Fruit fly (Drosophila melanogaster) whole organism, embryonic: ENCODE measurements around the gene CDase.

Experiments
- CG11093 ChIP-seq: fragments of 200-800 bp; sonication (Bioruptor generic); IDR thresholded peaks from 3 replicates; pipeline ENCODE4 v1.3.6; 2022; ENCODE audit warnings: missing biosample characterization, missing genetic modification characterization
- CG13296 ChIP-seq: fragments of 200-800 bp; sonication (Bioruptor generic); optimal IDR thresholded peaks from 3 replicates; lab custom pipeline; 2018; ENCODE audit warnings: missing biosample characterization, mild to moderate bottlenecking, missing genetic modification characterization
- CG15601 ChIP-seq: fragments of 200-800 bp; sonication (Bioruptor generic); optimal IDR thresholded peaks from 3 replicates; lab custom pipeline; 2019; ENCODE audit warnings: missing biosample characterization, mild to moderate bottlenecking, missing genetic modification characterization, moderate library complexity
- CG17328 ChIP-seq: fragments of 200-800 bp; sonication (Bioruptor generic); IDR thresholded peaks from 2 replicates; pipeline ENCODE4 v1.3.6; 2022; ENCODE audit warnings: missing biosample characterization, missing genetic modification characterization
- CG30403 ChIP-seq: fragments of 200-800 bp; sonication (Bioruptor generic); optimal IDR thresholded peaks from 3 replicates; lab custom pipeline; 2016; ENCODE audit warnings: missing biosample characterization, missing genetic modification characterization
- CG34376 ChIP-seq: fragments of 200-800 bp; sonication (Bioruptor generic); optimal IDR thresholded peaks from 2 replicates; lab custom pipeline; 2018; ENCODE audit warnings: missing biosample characterization, mild to moderate bottlenecking, missing genetic modification characterization
- CG4424 ChIP-seq: fragments of 200-800 bp; sonication (Bioruptor generic); optimal IDR thresholded peaks from 3 replicates; lab custom pipeline; 2016; ENCODE audit warnings: missing biosample characterization, missing genetic modification characterization
- CG4617 ChIP-seq: fragments of 200-800 bp; sonication (Bioruptor generic); optimal IDR thresholded peaks from 3 replicates; lab custom pipeline; 2016; ENCODE audit warnings: missing biosample characterization, missing genetic modification characterization, borderline replicate concordance
- CG4820 ChIP-seq: fragments of 200-800 bp; sonication (Bioruptor generic); optimal IDR thresholded peaks from 3 replicates; lab custom pipeline; 2016; ENCODE audit warnings: missing biosample characterization, missing genetic modification characterization
- CG7987 ChIP-seq: fragments of 200-800 bp; sonication (Bioruptor generic); optimal IDR thresholded peaks from 2 replicates; lab custom pipeline; 2018; ENCODE audit warnings: missing biosample characterization, mild to moderate bottlenecking, missing genetic modification characterization, moderate library complexity
- CG8089 ChIP-seq: fragments of 200-800 bp; sonication (Bioruptor generic); optimal IDR thresholded peaks from 3 replicates; lab custom pipeline; 2016; ENCODE audit warnings: missing biosample characterization, missing genetic modification characterization
- CG9215 ChIP-seq: fragments of 200-800 bp; sonication (Bioruptor generic); IDR thresholded peaks from 2 replicates; pipeline ENCODE4 v1.3.6; 2022; ENCODE audit warnings: missing biosample characterization, missing genetic modification characterization
- Chrac-16 ChIP-seq: fragments of 200-800 bp; sonication (Bioruptor generic); optimal IDR thresholded peaks from 3 replicates; lab custom pipeline; 2016; ENCODE audit warnings: missing biosample characterization, missing genetic modification characterization
- Deaf1 ChIP-seq: fragments of 200-800 bp; optimal IDR thresholded peaks from 3 replicates; lab custom pipeline; 2019; ENCODE audit warnings: missing biosample characterization, mild to moderate bottlenecking, missing genetic modification characterization, moderate library complexity
- ERR ChIP-seq: fragments of 200-800 bp; sonication (Bioruptor generic); optimal IDR thresholded peaks from 2 replicates; lab custom pipeline; 2016; ENCODE audit warnings: missing biosample characterization, missing genetic modification characterization
- GATAe ChIP-seq: fragments of 200-800 bp; sonication (Bioruptor generic); conservative IDR thresholded peaks from 2 replicates; pipeline ENCODE4 v1.3.6; 2022; ENCODE audit warnings: missing biosample characterization, missing genetic modification characterization
- HLH4C ChIP-seq: fragments of 200-800 bp; sonication (Bioruptor generic); IDR thresholded peaks from 3 replicates; pipeline ENCODE4 v1.3.6; 2022; ENCODE audit warnings: missing biosample characterization, missing genetic modification characterization; ENCODE audit not compliant: partially characterized antibody
- Hr3 ChIP-seq: fragments of 200-800 bp; sonication (Bioruptor generic); optimal IDR thresholded peaks from 3 replicates; lab custom pipeline; 2016; ENCODE audit warnings: missing biosample characterization, missing genetic modification characterization
- Hr78 ChIP-seq, 2 experiments: fragments of 200-800 bp in 1 of 2; fragments of >200 bp in 1 of 2; sonication (Bioruptor generic) in 1 of 2; optimal IDR thresholded peaks; 2 replicates each; lab custom pipeline; 2017 to 2019; ENCODE audit warnings: missing biosample characterization in 2 of 2, missing genetic modification characterization in 2 of 2, mild to moderate bottlenecking in 1 of 2, moderate library complexity in 1 of 2
- MBD-R2 ChIP-seq: fragments of 200-800 bp; sonication (Bioruptor generic); IDR thresholded peaks from 2 replicates; pipeline ENCODE4 v1.3.6; 2022; ENCODE audit warnings: missing biosample characterization, missing genetic modification characterization
- Med ChIP-seq: fragments of 200-800 bp; sonication (Bioruptor generic); peaks from one replicate; lab custom pipeline; 2016; ENCODE audit warnings: missing biosample characterization, missing genetic modification characterization, mild to moderate bottlenecking, inconsistent platforms, moderate library complexity
- Myb ChIP-seq: fragments of 200-800 bp; sonication (Bioruptor generic); optimal IDR thresholded peaks from 2 replicates; lab custom pipeline; 2016; ENCODE audit warnings: missing biosample characterization, missing genetic modification characterization
- Ptx1 ChIP-seq: fragments of 200-800 bp; sonication (Bioruptor generic); IDR thresholded peaks from 2 replicates; pipeline ENCODE4 v1.3.6; 2022; ENCODE audit warnings: missing biosample characterization, missing genetic modification characterization
- Xrp1 ChIP-seq: fragments of 200-800 bp; sonication (Bioruptor generic); IDR thresholded peaks from 2 replicates; pipeline ENCODE4 v1.3.6; 2022; ENCODE audit warnings: missing biosample characterization, missing genetic modification characterization
- YL-1 ChIP-seq: fragments of 200-800 bp; sonication (Bioruptor generic); optimal IDR thresholded peaks from 3 replicates; lab custom pipeline; 2017; ENCODE audit warnings: missing biosample characterization, mild to moderate bottlenecking, missing genetic modification characterization
- ash1 ChIP-seq: fragments of 200-800 bp; sonication (Bioruptor generic); optimal IDR thresholded peaks from 2 replicates; lab custom pipeline; 2018; ENCODE audit warnings: missing biosample characterization, mild to moderate bottlenecking, missing genetic modification characterization
- ato ChIP-seq: fragments of 200-800 bp; sonication (Bioruptor generic); IDR thresholded peaks from 2 replicates; pipeline ENCODE4 v1.3.6; 2022; ENCODE audit warnings: missing biosample characterization, missing genetic modification characterization; ENCODE audit not compliant: partially characterized antibody
- btn ChIP-seq: fragments of 200-800 bp; sonication (Bioruptor generic); optimal IDR thresholded peaks from 2 replicates; lab custom pipeline; 2016; ENCODE audit warnings: missing biosample characterization, missing genetic modification characterization
- chinmo ChIP-seq: fragments of 200-800 bp; sonication (Bioruptor generic); IDR thresholded peaks from 4 replicates; pipeline ENCODE4 v1.3.6; 2022; ENCODE audit warnings: missing biosample characterization, missing genetic modification characterization; ENCODE audit not compliant: partially characterized antibody
- crol ChIP-seq: fragments of 200-800 bp; sonication (Bioruptor generic); IDR thresholded peaks from 2 replicates; pipeline ENCODE4 v1.3.6; 2022; ENCODE audit warnings: missing biosample characterization, missing genetic modification characterization
- cwo ChIP-seq: fragments of 200-800 bp; sonication (Bioruptor generic); optimal IDR thresholded peaks from 3 replicates; lab custom pipeline; 2017; ENCODE audit warnings: missing biosample characterization, missing genetic modification characterization, mild to moderate bottlenecking, moderate library complexity, missing genetic modification reagents
- da ChIP-seq: fragments of 200-800 bp; sonication (Bioruptor generic); optimal IDR thresholded peaks from 2 replicates; lab custom pipeline; 2016; ENCODE audit warnings: missing biosample characterization, missing genetic modification characterization
- dati ChIP-seq: fragments of 200-800 bp; sonication (Bioruptor generic); IDR thresholded peaks from 2 replicates; pipeline ENCODE4 v1.3.6; 2022; ENCODE audit warnings: missing biosample characterization, missing genetic modification characterization
- exex ChIP-seq: fragments of 200-800 bp; sonication (Bioruptor generic); optimal IDR thresholded peaks from 4 replicates; lab custom pipeline; 2018; ENCODE audit warnings: missing biosample characterization, mild to moderate bottlenecking, missing genetic modification characterization, moderate library complexity
- ftz-f1 ChIP-seq: fragments of 200-800 bp; sonication (Bioruptor generic); optimal IDR thresholded peaks from 2 replicates; lab custom pipeline; 2016; ENCODE audit warnings: missing biosample characterization, missing genetic modification characterization
- grn ChIP-seq: fragments of 200-800 bp; sonication (Bioruptor generic); optimal IDR thresholded peaks from 3 replicates; lab custom pipeline; 2017; ENCODE audit warnings: missing biosample characterization, missing genetic modification characterization
- ham ChIP-seq: fragments of 200-800 bp; sonication (Bioruptor generic); IDR thresholded peaks from 2 replicates; pipeline ENCODE4 v1.3.6; 2022; ENCODE audit warnings: missing biosample characterization, missing genetic modification characterization
- luna ChIP-seq: fragments of 200-800 bp; sonication (Bioruptor generic); optimal IDR thresholded peaks from 2 replicates; lab custom pipeline; 2016; ENCODE audit warnings: missing biosample characterization, missing genetic modification characterization
- mirr ChIP-seq: fragments of 200-800 bp; sonication (Bioruptor generic); optimal IDR thresholded peaks from 3 replicates; lab custom pipeline; 2018; ENCODE audit warnings: missing biosample characterization, mild to moderate bottlenecking, missing genetic modification characterization
- onecut ChIP-seq: fragments of 200-800 bp; sonication (Bioruptor generic); IDR thresholded peaks from 2 replicates; pipeline ENCODE4 v1.3.6; 2022; ENCODE audit warnings: missing biosample characterization, missing genetic modification characterization
- otp ChIP-seq: fragments of 200-800 bp; sonication (Bioruptor generic); IDR thresholded peaks from 3 replicates; pipeline ENCODE4, ENCODE4 v1.3.6; 2022; ENCODE audit warnings: missing biosample characterization, missing genetic modification characterization
- psq ChIP-seq: fragments of 200-800 bp; sonication (Bioruptor generic); optimal IDR thresholded peaks from 2 replicates; lab custom pipeline; 2017; ENCODE audit warnings: missing biosample characterization, missing genetic modification characterization
- run ChIP-seq: fragments of 200-800 bp; sonication (Bioruptor generic); optimal IDR thresholded peaks from 3 replicates; lab custom pipeline; 2018; ENCODE audit warnings: missing biosample characterization, mild to moderate bottlenecking, missing genetic modification characterization
- sens ChIP-seq: fragments of 200-800 bp; sonication (Bioruptor generic); peaks from one replicate; lab custom pipeline; 2016; ENCODE audit warnings: missing biosample characterization, missing genetic modification characterization
- sens-2 ChIP-seq: fragments of 200-800 bp; sonication (Bioruptor generic); IDR thresholded peaks from 2 replicates; pipeline ENCODE4 v1.3.6; 2022; ENCODE audit warnings: missing biosample characterization, missing genetic modification characterization
- shn ChIP-seq: fragments of 200-800 bp; sonication (Bioruptor generic); optimal IDR thresholded peaks from 3 replicates; lab custom pipeline; 2016; ENCODE audit warnings: missing biosample characterization, missing genetic modification characterization
- sug ChIP-seq: fragments of 200-800 bp; optimal IDR thresholded peaks from 2 replicates; lab custom pipeline; 2019; ENCODE audit warnings: missing biosample characterization, mild to moderate bottlenecking, missing genetic modification characterization, moderate library complexity
- tin ChIP-seq: fragments of 200-800 bp; sonication (Bioruptor generic); optimal IDR thresholded peaks from 3 replicates; lab custom pipeline; 2016; ENCODE audit warnings: missing biosample characterization, missing genetic modification characterization
- wek ChIP-seq: fragments of 200-800 bp; sonication (Bioruptor generic); optimal IDR thresholded peaks from 3 replicates; lab custom pipeline; 2018; ENCODE audit warnings: missing biosample characterization, mild to moderate bottlenecking, missing genetic modification characterization, moderate library complexity
- zen ChIP-seq: fragments of 200-800 bp; sonication (Bioruptor generic); optimal IDR thresholded peaks from 3 replicates; lab custom pipeline; 2018; ENCODE audit warnings: missing biosample characterization, mild to moderate bottlenecking, missing genetic modification characterization, moderate library complexity
- zfh2 ChIP-seq: fragments of 200-800 bp; sonication (Bioruptor generic); optimal IDR thresholded peaks from 2 replicates; lab custom pipeline; 2016; ENCODE audit warnings: missing biosample characterization, missing genetic modification characterization

Gene CDase

DNA sequence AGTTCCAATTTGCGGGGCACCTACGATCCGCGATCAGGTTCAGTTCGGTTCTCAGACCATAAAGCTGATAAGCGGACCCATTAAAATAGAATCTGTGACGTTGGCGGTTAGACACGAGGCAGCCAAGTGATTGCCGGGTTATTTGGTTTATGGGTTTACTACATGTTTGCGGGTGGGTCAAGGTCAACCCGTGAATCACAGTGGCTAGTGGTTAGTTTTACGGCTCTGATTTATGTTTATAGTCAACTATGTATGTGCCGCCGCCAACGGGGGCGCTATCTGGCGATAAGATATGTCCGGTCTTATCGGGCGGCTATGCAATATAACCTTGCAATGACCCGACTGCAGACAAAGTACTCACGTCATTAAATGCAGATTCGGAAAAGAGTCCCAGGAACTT, 9.9 kb upstream of the CDase start:
- TF ChIP-seq sens-2 (GFP tag; lab: Robert Waterston, UW): peak; percentile 83
- peak; percentile 92 for TF ChIP-seq sug (tag; lab: Kevin White, UChicago)
- TF ChIP-seq exex (tag; lab: Kevin White, UChicago): peak; percentile 94
- TF ChIP-seq cwo (GFP tag; lab: Kevin White, UChicago): peak; percentile 8
- TF ChIP-seq ftz-f1 (GFP tag; lab: Kevin White, UChicago): peak; percentile 48
- no peak for TF ChIP-seq otp (GFP tag; lab: Robert Waterston, UW)
- TF ChIP-seq crol (GFP tag; lab: Robert Waterston, UW): 0 out of 2 replicates have a peak, but pooled peaks have one; percentile 5
- TF ChIP-seq mirr: peak; percentile 78
- TF ChIP-seq CG34376: peak; percentile 26
- no peak for TF ChIP-seq YL-1
- TF ChIP-seq sens (GFP tag; lab: Kevin White, UChicago): peak; percentile 66
- TF ChIP-seq Deaf1 (tag; lab: Kevin White, UChicago): no peak
- TF ChIP-seq chinmo: peak; percentile 61; the same call in 2 of the 4 replicates
- no peak for TF ChIP-seq zen (tag; lab: Kevin White, UChicago)
- TF ChIP-seq HLH4C (GFP tag; lab: Robert Waterston, UW): peak; percentile 8; the same call in 2 of the 3 replicates
- peak; percentile 29 for TF ChIP-seq grn
- TF ChIP-seq GATAe (GFP tag; lab: Robert Waterston, UW): peak; percentile 54; the same call in 1 of the 2 replicates
- no peak for TF ChIP-seq da (GFP tag; lab: Kevin White, UChicago)
- TF ChIP-seq ERR (GFP tag; lab: Kevin White, UChicago): peak; percentile 48
- peak; percentile 70 for TF ChIP-seq run
- peak; percentile 60 for TF ChIP-seq Med (GFP tag; lab: Kevin White, UChicago)
- peak; percentile 98 for TF ChIP-seq CG7987 (GFP tag; lab: Kevin White, UChicago)
- no peak for TF ChIP-seq tin (GFP tag; lab: Kevin White, UChicago)
- TF ChIP-seq Hr78 (GFP tag; optimal IDR thresholded peaks at IDR 0.05; lab: Kevin White, UChicago): peak in 1 of 2 experiments; percentile 94

- TF ChIP-seq CG15601 (tag; lab: Kevin White, UChicago) (no peak), CG4424 (GFP tag; lab: Kevin White, UChicago) (peak; percentile 0), CG30403 (GFP tag; lab: Kevin White, UChicago) (no peak), CG4617 (GFP tag; lab: Kevin White, UChicago) (peak; percentile 22), dati (0 out of 2 replicates have a peak, but pooled peaks have one; percentile 7), CG4820 (GFP tag; lab: Kevin White, UChicago) (peak; percentile 47), sug (tag; lab: Kevin White, UChicago) (no peak), wek (peak; percentile 83), Chrac-16 (GFP tag; lab: Kevin White, UChicago) (no peak), ato (no peak; the same call in 1 of the 2 replicates), Myb (GFP tag; lab: Kevin White, UChicago) (peak; percentile 37), CG11093 (peak; percentile 69; the same call in 1 of the 3 replicates), Hr3 (GFP tag; lab: Kevin White, UChicago) (peak; percentile 34), Xrp1 (GFP tag; lab: Robert Waterston, UW) (no peak; the same call in 1 of the 2 replicates), CG13296 (GFP tag; lab: Kevin White, UChicago) (peak; percentile 79), CG8089 (GFP tag; lab: Kevin White, UChicago) (peak; percentile 81), MBD-R2 (GFP tag; lab: Robert Waterston, UW) (peak; percentile 67; the same call in 1 of the 2 replicates), zfh2 (GFP tag; lab: Kevin White, UChicago) (peak; percentile 49), CG9215 (GFP tag; lab: Robert Waterston, UW) (no peak), ash1 (GFP tag; lab: Kevin White, UChicago) (peak; percentile 72), ham (peak; percentile 70; the same call in 1 of the 2 replicates), CG17328 (peak; percentile 70), psq (GFP tag; lab: Kevin White, UChicago) (peak; percentile 51), Ptx1 (GFP tag; lab: Robert Waterston, UW) (peak; percentile 29; the same call in 1 of the 2 replicates), luna (GFP tag; lab: Kevin White, UChicago) (peak; percentile 63), onecut (GFP tag; lab: Robert Waterston, UW) (peak; percentile 65), btn (GFP tag; lab: Kevin White, UChicago) (peak; percentile 74), shn (peak; percentile 39)
Measured at dm6 chr3R:30450224-30450623, 9.1 kb upstream of the CDase start.
